Fruit fly (Drosophila melanogaster) whole organism, embryonic: Measurements from ENCODE around the gene CG11670.

Source experiments
- Ada2b ChIP-seq: fragments of 200-800 bp; sonication (Bioruptor generic); IDR thresholded peaks from 2 replicates; pipeline ENCODE4 v1.3.6; 2022; ENCODE audit warnings: missing biosample characterization, missing genetic modification characterization
- B-H1 ChIP-seq: fragments of 200-800 bp; sonication (Bioruptor generic); IDR thresholded peaks from 3 replicates; pipeline ENCODE4 v1.3.6; 2022; ENCODE audit warnings: missing biosample characterization, missing genetic modification characterization
- BEAF-32 ChIP-seq: fragments of 200-800 bp; sonication (Bioruptor generic); optimal IDR thresholded peaks from 3 replicates; lab custom pipeline; 2017; ENCODE audit warnings: missing biosample characterization, missing genetic modification characterization, mild to moderate bottlenecking, moderate library complexity, missing genetic modification reagents
- CG10209 ChIP-seq: fragments of 200-800 bp; sonication (Bioruptor generic); optimal IDR thresholded peaks from 3 replicates; lab custom pipeline; 2017; ENCODE audit warnings: missing biosample characterization, mild to moderate bottlenecking, missing genetic modification characterization, missing genetic modification reagents
- CG12155 ChIP-seq: fragments of 200-800 bp; sonication (Bioruptor generic); optimal IDR thresholded peaks from 3 replicates; lab custom pipeline; 2016; ENCODE audit warnings: missing biosample characterization, missing genetic modification characterization
- CG4854 ChIP-seq: fragments of 200-800 bp; sonication (Bioruptor generic); optimal IDR thresholded peaks from 2 replicates; lab custom pipeline; 2016; ENCODE audit warnings: missing biosample characterization, missing genetic modification characterization, inconsistent platforms
- CG5245 ChIP-seq: fragments of 200-800 bp; sonication (Bioruptor generic); optimal IDR thresholded peaks from 3 replicates; lab custom pipeline; 2016; ENCODE audit warnings: missing biosample characterization, missing genetic modification characterization
- CG5953 ChIP-seq: fragments of 200-800 bp; sonication (Bioruptor generic); IDR thresholded peaks from 2 replicates; pipeline ENCODE4 v1.3.6; 2022; ENCODE audit warnings: missing biosample characterization, missing genetic modification characterization
- CG7745 ChIP-seq: fragments of 200-800 bp; sonication (Bioruptor generic); optimal IDR thresholded peaks from 2 replicates; lab custom pipeline; 2018; ENCODE audit warnings: missing biosample characterization, mild to moderate bottlenecking, missing genetic modification characterization, moderate library complexity
- CG7928 ChIP-seq: fragments of 200-800 bp; sonication (Bioruptor generic); optimal IDR thresholded peaks from 2 replicates; lab custom pipeline; 2017; ENCODE audit warnings: missing biosample characterization, mild to moderate bottlenecking, missing genetic modification characterization
- CG8924 ChIP-seq: fragments of 200-800 bp; optimal IDR thresholded peaks from 3 replicates; lab custom pipeline; 2019; ENCODE audit warnings: missing biosample characterization, mild to moderate bottlenecking, missing genetic modification characterization, moderate library complexity
- Dbx ChIP-seq: fragments of 200-800 bp; sonication (Bioruptor generic); IDR thresholded peaks from 3 replicates; pipeline ENCODE4 v1.3.6; 2022; ENCODE audit warnings: missing biosample characterization, missing genetic modification characterization
- Doc3 ChIP-seq: fragments of 200-800 bp; sonication (Bioruptor generic); IDR thresholded peaks from 3 replicates; pipeline ENCODE4 v1.3.6; 2022; ENCODE audit warnings: missing biosample characterization, missing genetic modification characterization; ENCODE audit not compliant: partially characterized antibody
- Fer1 ChIP-seq: fragments of 200-800 bp; sonication (Bioruptor generic); optimal IDR thresholded peaks from 2 replicates; lab custom pipeline; 2017; ENCODE audit warnings: missing biosample characterization, mild to moderate bottlenecking, missing genetic modification characterization
- HLH3B ChIP-seq: fragments of 200-800 bp; sonication (Bioruptor generic); IDR thresholded peaks from 2 replicates; pipeline ENCODE4 v1.3.6; 2022; ENCODE audit warnings: missing biosample characterization, missing genetic modification characterization
- HLH4C ChIP-seq: fragments of 200-800 bp; sonication (Bioruptor generic); IDR thresholded peaks from 3 replicates; pipeline ENCODE4 v1.3.6; 2022; ENCODE audit warnings: missing biosample characterization, missing genetic modification characterization; ENCODE audit not compliant: partially characterized antibody
- Hmx ChIP-seq: fragments of 200-800 bp; sonication (Bioruptor generic); optimal IDR thresholded peaks from 2 replicates; lab custom pipeline; 2016; ENCODE audit warnings: missing biosample characterization, missing genetic modification characterization
- MBD-R2 ChIP-seq: fragments of 200-800 bp; sonication (Bioruptor generic); IDR thresholded peaks from 2 replicates; pipeline ENCODE4 v1.3.6; 2022; ENCODE audit warnings: missing biosample characterization, missing genetic modification characterization
- Med ChIP-seq: fragments of 200-800 bp; sonication (Bioruptor generic); peaks from one replicate; lab custom pipeline; 2016; ENCODE audit warnings: missing biosample characterization, missing genetic modification characterization, mild to moderate bottlenecking, inconsistent platforms, moderate library complexity
- Oli ChIP-seq: fragments of 200-800 bp; sonication (Bioruptor generic); optimal IDR thresholded peaks from 2 replicates; lab custom pipeline; 2018; ENCODE audit warnings: missing biosample characterization, mild to moderate bottlenecking, missing genetic modification characterization, moderate library complexity
- Optix ChIP-seq: fragments of 200-800 bp; sonication (Bioruptor generic); IDR thresholded peaks from 3 replicates; pipeline ENCODE4 v1.3.6; 2022; ENCODE audit warnings: missing biosample characterization, missing genetic modification characterization
- Ravus ChIP-seq: fragments of 200-800 bp; sonication (Bioruptor generic); IDR thresholded peaks from 2 replicates; pipeline ENCODE4 v1.3.6; 2022; ENCODE audit warnings: missing biosample characterization, missing genetic modification characterization
- Usf ChIP-seq: fragments of 200-800 bp; sonication (Bioruptor generic); optimal IDR thresholded peaks from 2 replicates; lab custom pipeline; 2017; ENCODE audit warnings: missing genotype, missing biosample characterization, missing genetic modification characterization
- Xbp1 ChIP-seq: fragments of 200-800 bp; sonication (Bioruptor generic); optimal IDR thresholded peaks from 3 replicates; lab custom pipeline; 2016; ENCODE audit warnings: missing biosample characterization, mild to moderate bottlenecking, missing genetic modification characterization
- Xrp1 ChIP-seq: fragments of 200-800 bp; sonication (Bioruptor generic); IDR thresholded peaks from 2 replicates; pipeline ENCODE4 v1.3.6; 2022; ENCODE audit warnings: missing biosample characterization, missing genetic modification characterization
- ase ChIP-seq: fragments of 200-800 bp; sonication (Bioruptor generic); IDR thresholded peaks from 3 replicates; pipeline ENCODE4 v1.3.6; 2022; ENCODE audit warnings: missing biosample characterization, missing genetic modification characterization
- cato ChIP-seq: fragments of 200-800 bp; sonication (Bioruptor generic); optimal IDR thresholded peaks from 2 replicates; lab custom pipeline; 2016; ENCODE audit warnings: missing biosample characterization, missing genetic modification characterization, borderline replicate concordance
- caup ChIP-seq: fragments of 200-800 bp; sonication (Bioruptor generic); optimal IDR thresholded peaks from 3 replicates; lab custom pipeline; 2017; ENCODE audit warnings: missing biosample characterization, mild to moderate bottlenecking, missing genetic modification characterization, moderate library complexity; ENCODE audit not compliant: severe bottlenecking
- chm ChIP-seq: fragments of 200-800 bp; sonication (Bioruptor generic); IDR thresholded peaks from 2 replicates; pipeline ENCODE4 v1.3.6; 2022; ENCODE audit warnings: missing biosample characterization, missing genetic modification characterization
- da ChIP-seq: fragments of 200-800 bp; sonication (Bioruptor generic); optimal IDR thresholded peaks from 2 replicates; lab custom pipeline; 2016; ENCODE audit warnings: missing biosample characterization, missing genetic modification characterization
- eve ChIP-seq, 2 experiments: fragments of >200 bp; optimal IDR thresholded peaks; 2 replicates each; lab custom pipeline; 2017; ENCODE audit warnings: missing biosample characterization in 2 of 2, missing genetic modification characterization in 2 of 2
- fd96Cb ChIP-seq: fragments of 200-800 bp; sonication (Bioruptor generic); optimal IDR thresholded peaks from 2 replicates; lab custom pipeline; 2018; ENCODE audit warnings: missing biosample characterization, mild to moderate bottlenecking, missing genetic modification characterization, moderate library complexity
- fru ChIP-seq: fragments of >200 bp; optimal IDR thresholded peaks from 2 replicates; lab custom pipeline; 2017
- ftz-f1 ChIP-seq: fragments of 200-800 bp; sonication (Bioruptor generic); optimal IDR thresholded peaks from 2 replicates; lab custom pipeline; 2016; ENCODE audit warnings: missing biosample characterization, missing genetic modification characterization
- gcm ChIP-seq: fragments of 200-800 bp; sonication (Bioruptor generic); optimal IDR thresholded peaks from 2 replicates; lab custom pipeline; 2019; ENCODE audit warnings: missing biosample characterization, mild to moderate bottlenecking, missing genetic modification characterization, moderate library complexity
- gt ChIP-seq: fragments of 200-800 bp; sonication (Bioruptor generic); IDR thresholded peaks from 2 replicates; pipeline ENCODE4 v1.3.6; 2022; ENCODE audit warnings: missing biosample characterization, missing genetic modification characterization
- kni ChIP-seq: fragments of 200-800 bp; sonication (Bioruptor generic); optimal IDR thresholded peaks from 3 replicates; lab custom pipeline; 2017; ENCODE audit warnings: mild to moderate bottlenecking, missing biosample characterization, missing genetic modification reagents, missing genetic modification characterization
- lola ChIP-seq, 3 experiments: fragments of >200 bp in 2 of 3; fragments of 200-800 bp in 1 of 3; sonication (Bioruptor generic) in 1 of 3; optimal IDR thresholded peaks; 2 replicates each; lab custom pipeline; 2017 to 2019; ENCODE audit warnings: missing biosample characterization in 3 of 3, missing genetic modification characterization in 3 of 3, mild to moderate bottlenecking in 1 of 3, moderate library complexity in 1 of 3
- nom ChIP-seq: fragments of 200-800 bp; sonication (Bioruptor generic); optimal IDR thresholded peaks from 2 replicates; lab custom pipeline; 2017; ENCODE audit warnings: missing biosample characterization, missing genetic modification characterization, mild to moderate bottlenecking, moderate library complexity, missing genetic modification reagents
- otp ChIP-seq: fragments of 200-800 bp; sonication (Bioruptor generic); IDR thresholded peaks from 3 replicates; pipeline ENCODE4, ENCODE4 v1.3.6; 2022; ENCODE audit warnings: missing biosample characterization, missing genetic modification characterization
- peb ChIP-seq: fragments of 200-800 bp; sonication (Bioruptor generic); IDR thresholded peaks from 2 replicates; pipeline ENCODE4 v1.3.6; 2022; ENCODE audit warnings: missing biosample characterization, missing genetic modification characterization
- pnt ChIP-seq: fragments of 200-800 bp; sonication (Bioruptor generic); optimal IDR thresholded peaks from 3 replicates; lab custom pipeline; 2016; ENCODE audit warnings: missing biosample characterization, missing genetic modification characterization
- prd ChIP-seq, 3 experiments: fragments of >200 bp in 2 of 3; fragments of 200-800 bp in 1 of 3; sonication (Bioruptor generic) in 1 of 3; optimal IDR thresholded peaks in 2 of 3; IDR thresholded peaks in 1 of 3; 2 replicates in 2 of 3; 3 replicates in 1 of 3; pipeline versions ENCODE4 v1.3.6 to Lab custom; 2017 to 2022; ENCODE audit warnings: missing biosample characterization in 1 of 3, missing genetic modification characterization in 1 of 3
- slp2 ChIP-seq: fragments of 200-800 bp; sonication (Bioruptor generic); optimal IDR thresholded peaks from 2 replicates; lab custom pipeline; 2016; ENCODE audit warnings: missing biosample characterization, missing genetic modification characterization
- sr ChIP-seq: fragments of 200-800 bp; sonication (Bioruptor generic); IDR thresholded peaks from 3 replicates; pipeline ENCODE4 v1.3.6; 2022; ENCODE audit warnings: missing biosample characterization, missing genetic modification characterization
- ssp ChIP-seq: fragments of 200-800 bp; sonication (Bioruptor generic); IDR thresholded peaks from 2 replicates; pipeline ENCODE4 v1.3.6; 2022; ENCODE audit warnings: missing biosample characterization, missing genetic modification characterization
- unc-4 ChIP-seq: fragments of 200-800 bp; sonication (Bioruptor generic); IDR thresholded peaks from 2 replicates; pipeline ENCODE4 v1.3.6; 2022; ENCODE audit warnings: missing biosample characterization, missing genetic modification characterization; ENCODE audit not compliant: partially characterized antibody
- wek ChIP-seq: fragments of 200-800 bp; sonication (Bioruptor generic); optimal IDR thresholded peaks from 3 replicates; lab custom pipeline; 2018; ENCODE audit warnings: missing biosample characterization, mild to moderate bottlenecking, missing genetic modification characterization, moderate library complexity
- zen2 ChIP-seq: fragments of 200-800 bp; sonication (Bioruptor generic); IDR thresholded peaks from 3 replicates; pipeline ENCODE4 v1.3.6; 2022; ENCODE audit warnings: missing biosample characterization, missing genetic modification characterization; ENCODE audit not compliant: partially characterized antibody

CG11670 gene

DNA sequence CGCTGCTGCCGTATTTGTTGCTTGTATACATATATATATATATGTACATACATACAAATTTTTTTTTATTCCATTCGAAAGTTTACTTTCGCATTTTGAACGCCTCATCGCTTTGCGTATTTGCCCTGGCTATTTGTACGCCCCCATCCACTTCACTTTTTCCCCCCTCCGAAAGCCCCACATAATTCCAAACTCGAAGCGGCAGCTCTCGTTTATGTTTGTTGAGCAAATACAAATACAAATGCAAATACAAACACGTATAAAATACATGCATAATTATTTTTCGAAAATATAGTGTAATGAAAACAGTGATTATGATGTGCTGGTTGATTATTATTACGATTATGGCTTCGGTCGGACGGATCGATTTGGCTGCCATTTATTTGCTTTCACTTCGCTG lies 26.2 kb downstream of the CG11670 start (continued):
- TF ChIP-seq Fer1 (GFP tag; lab: Kevin White, UChicago) (peak; percentile 91), CG5245 (GFP tag; lab: Kevin White, UChicago) (peak; percentile 83), Xrp1 (GFP tag; lab: Robert Waterston, UW) (peak; percentile 83), BEAF-32 (GFP tag; lab: Kevin White, UChicago) (no peak), CG10209 (GFP tag; lab: Kevin White, UChicago) (peak; percentile 92), Ravus (GFP tag; lab: Robert Waterston, UW) (no peak; the same call in 1 of the 2 replicates), B-H1 (GFP tag; lab: Robert Waterston, UW) (peak; percentile 47; the same call in 1 of the 3 replicates), slp2 (GFP tag; lab: Kevin White, UChicago) (peak; percentile 50), Xbp1 (peak; percentile 53), kni (GFP tag; lab: Kevin White, UChicago) (peak; percentile 79), gt (GFP tag; lab: Robert Waterston, UW) (no peak), da (GFP tag; lab: Kevin White, UChicago) (peak; percentile 28), Oli (tag; lab: Kevin White, UChicago) (peak; percentile 83), peb (GFP tag; lab: Robert Waterston, UW) (peak; percentile 31; the same call in 1 of the 2 replicates), eve (GFP tag; optimal IDR thresholded peaks at IDR 0.05; lab: Kevin White, UChicago) (no peak), ssp (GFP tag; lab: Robert Waterston, UW) (peak; percentile 35; the same call in 1 of the 2 replicates), CG7928 (peak; percentile 55), otp (GFP tag; lab: Robert Waterston, UW) (peak; percentile 80; the same call in 2 of the 3 replicates), sr (peak; percentile 77), unc-4 (GFP tag; lab: Robert Waterston, UW) (no peak), CG12155 (GFP tag; lab: Kevin White, UChicago) (peak; percentile 62), CG8924 (tag; lab: Kevin White, UChicago) (peak; percentile 83), CG4854 (GFP tag; lab: Kevin White, UChicago) (peak; percentile 80), Optix (peak; percentile 42; the same call in 1 of the 3 replicates), ftz-f1 (GFP tag; lab: Kevin White, UChicago) (no peak), fru (lab: Kevin White, UChicago) (no peak), lola (GFP tag; optimal IDR thresholded peaks at IDR 0.05; lab: Kevin White, UChicago) (peak in 1 of 3 experiments; percentile 87), caup (GFP tag; lab: Kevin White, UChicago) (peak; percentile 93), chm (peak; percentile 75; the same call in 1 of the 2 replicates), Med (peak; percentile 97), cato (GFP tag; lab: Kevin White, UChicago) (peak; percentile 71), MBD-R2 (GFP tag; lab: Robert Waterston, UW) (peak; percentile 27; the same call in 1 of the 2 replicates), Hmx (no peak), nom (no peak), fd96Cb (tag; lab: Kevin White, UChicago) (peak; percentile 90), Ada2b (GFP tag; lab: Robert Waterston, UW) (no peak), CG5953 (peak; percentile 71), HLH3B (GFP tag; lab: Robert Waterston, UW) (peak; percentile 83), pnt (GFP tag; lab: Kevin White, UChicago) (peak; percentile 71), Doc3 (no peak), gcm (GFP tag; lab: Kevin White, UChicago) (peak; percentile 95), wek (GFP tag; lab: Kevin White, UChicago) (peak; percentile 93), Usf (GFP tag; lab: Kevin White, UChicago) (peak; percentile 40), Dbx (GFP tag; lab: Robert Waterston, UW) (0 out of 3 replicates have a peak, but pooled peaks have one; percentile 36), ase (GFP tag; lab: Robert Waterston, UW) (no peak), HLH4C (no peak), prd (optimal IDR thresholded peaks at IDR 0.05; lab: Kevin White, UChicago) (no peak), prd (GFP tag; IDR thresholded peaks at IDR 0.05; lab: Robert Waterston, UW) (no peak), CG7745 (tag; lab: Kevin White, UChicago) (peak; percentile 80), zen2 (no peak)
